Worm (Caenorhabditis elegans) whole organism, young adult: ENCODE measurements around the gene far-6.

Source experiments
- B0035.1 ChIP-seq: sonication (generic microtip); optimal IDR thresholded peaks from 2 replicates; lab custom pipeline; 2016; ENCODE audit warnings: missing genetic modification characterization, mild to moderate bottlenecking, missing compliant biosample characterization, missing genotype, missing genetic modification reagents
- B0336.3 ChIP-seq: fragments of 200-800 bp; sonication (Bioruptor generic); IDR thresholded peaks from 2 replicates; pipeline ENCODE4 v1.3.6; 2022; ENCODE audit warnings: missing genetic modification characterization, missing compliant biosample characterization
- C06A6.2 ChIP-seq: fragments of 200-800 bp; sonication (Bioruptor generic); conservative IDR thresholded peaks from 2 replicates; pipeline ENCODE4 v1.3.6; 2022; ENCODE audit warnings: missing genetic modification characterization, missing compliant biosample characterization
- D2030.7 ChIP-seq: fragments of 200-800 bp; sonication (Bioruptor generic); IDR thresholded peaks from 2 replicates; pipeline ENCODE4 v1.3.6; 2022; ENCODE audit warnings: missing genetic modification reagents, missing genetic modification characterization, missing compliant biosample characterization
- F22D6.2 ChIP-seq: sonication (generic microtip); optimal IDR thresholded peaks from 2 replicates; lab custom pipeline; 2016; ENCODE audit warnings: mild to moderate bottlenecking, missing genetic modification characterization, missing compliant biosample characterization
- F33H1.4 ChIP-seq: fragments of 200-800 bp; sonication (Bioruptor generic); IDR thresholded peaks from 2 replicates; pipeline ENCODE4 v1.3.6; 2022; ENCODE audit warnings: missing genetic modification reagents, missing genetic modification characterization, missing compliant biosample characterization
- F37B4.10 ChIP-seq: fragments of 200-800 bp; sonication (Bioruptor generic); IDR thresholded peaks from 2 replicates; pipeline ENCODE4 v1.3.6; 2022; ENCODE audit warnings: missing genetic modification characterization, missing compliant biosample characterization
- F39B2.1 ChIP-seq: fragments of 200-800 bp; sonication (Bioruptor generic); IDR thresholded peaks from 2 replicates; pipeline ENCODE4 v1.3.6; 2022; ENCODE audit warnings: missing genetic modification reagents, missing genetic modification characterization, missing compliant biosample characterization
- F57A8.1 ChIP-seq: fragments of 200-800 bp; sonication (Bioruptor generic); optimal IDR thresholded peaks from 2 replicates; lab custom pipeline; 2018; ENCODE audit warnings: mild to moderate bottlenecking, missing genetic modification characterization, moderate library complexity, missing compliant biosample characterization
- F57C9.4 ChIP-seq: sonication (generic microtip); optimal IDR thresholded peaks from 2 replicates; lab custom pipeline; 2017; ENCODE audit warnings: mild to moderate bottlenecking, missing genetic modification characterization, missing compliant biosample characterization
- K12H6.12 ChIP-seq: fragments of 200-800 bp; sonication (Bioruptor generic); optimal IDR thresholded peaks from 2 replicates; lab custom pipeline; 2018; ENCODE audit warnings: mild to moderate bottlenecking, missing genetic modification characterization, missing compliant biosample characterization
- Y53G8AR.9 ChIP-seq: fragments of 200-800 bp; sonication (Bioruptor generic); conservative IDR thresholded peaks from 2 replicates; pipeline ENCODE4 v1.3.6; 2022; ENCODE audit warnings: missing genetic modification reagents, missing genetic modification characterization, missing compliant biosample characterization
- Y67H2A.10 ChIP-seq: fragments of 200-800 bp; sonication (Bioruptor generic); conservative IDR thresholded peaks from 2 replicates; pipeline ENCODE4 v1.3.6; 2022; ENCODE audit warnings: missing genetic modification reagents, missing genetic modification characterization, missing compliant biosample characterization
- aptf-2 ChIP-seq: fragments of 200-800 bp; sonication (Bioruptor generic); conservative IDR thresholded peaks from 2 replicates; pipeline ENCODE4 v1.3.6; 2022; ENCODE audit warnings: missing genetic modification reagents, missing genetic modification characterization, missing compliant biosample characterization
- attf-3 ChIP-seq: fragments of 200-800 bp; sonication (Bioruptor generic); conservative IDR thresholded peaks from 2 replicates; pipeline ENCODE4 v1.3.6; 2022; ENCODE audit warnings: missing genetic modification reagents, missing genetic modification characterization, missing compliant biosample characterization
- attf-5 ChIP-seq: fragments of 200-800 bp; sonication (Bioruptor generic); optimal IDR thresholded peaks from 2 replicates; lab custom pipeline; 2018; ENCODE audit warnings: mild to moderate bottlenecking, missing genetic modification characterization, missing compliant biosample characterization
- attf-6 ChIP-seq: fragments of 200-800 bp; sonication (Bioruptor generic); IDR thresholded peaks from 2 replicates; pipeline ENCODE4 v1.3.6; 2022; ENCODE audit warnings: missing genetic modification reagents, missing genetic modification characterization, missing compliant biosample characterization
- bed-2 ChIP-seq: fragments of 200-800 bp; sonication (Bioruptor generic); IDR thresholded peaks from 2 replicates; pipeline ENCODE4 v1.3.6; 2022; ENCODE audit warnings: missing genetic modification reagents, missing genetic modification characterization, missing compliant biosample characterization
- ccch-3 ChIP-seq: fragments of 200-800 bp; sonication (Bioruptor generic); optimal IDR thresholded peaks from 2 replicates; lab custom pipeline; 2018; ENCODE audit warnings: mild to moderate bottlenecking, missing genetic modification characterization, missing compliant biosample characterization
- cebp-1 ChIP-seq, 2 experiments: fragments of 200-800 bp in 1 of 2; sonication (Bioruptor generic) in 1 of 2; sonication (generic microtip) in 1 of 2; IDR thresholded peaks in 1 of 2; optimal IDR thresholded peaks in 1 of 2; 2 replicates each; pipeline versions ENCODE4 v1.3.6 to Lab custom; 2017 to 2022; ENCODE audit warnings: missing compliant biosample characterization in 2 of 2, missing genetic modification characterization in 2 of 2, mild to moderate bottlenecking in 1 of 2, missing genetic modification reagents in 1 of 2, moderate library complexity in 1 of 2
- egrh-3 ChIP-seq: fragments of 200-800 bp; sonication (Bioruptor generic); IDR thresholded peaks from 2 replicates; pipeline ENCODE4 v1.3.6; 2022; ENCODE audit warnings: missing genetic modification reagents, missing genetic modification characterization, missing compliant biosample characterization
- ets-4 ChIP-seq: fragments of 200-800 bp; sonication (Bioruptor generic); optimal IDR thresholded peaks from 2 replicates; lab custom pipeline; 2018; ENCODE audit warnings: mild to moderate bottlenecking, missing genetic modification characterization, missing compliant biosample characterization
- hmg-20 ChIP-seq: fragments of 200-800 bp; sonication (Bioruptor generic); IDR thresholded peaks from 2 replicates; pipeline ENCODE4 v1.3.6; 2022; ENCODE audit warnings: missing genetic modification reagents, missing genetic modification characterization, missing compliant biosample characterization
- hsf-1 ChIP-seq: fragments of 200-800 bp; sonication (Bioruptor generic); IDR thresholded peaks from 2 replicates; pipeline ENCODE4 v1.3.6; 2022; ENCODE audit warnings: missing genetic modification reagents, missing genetic modification characterization, missing compliant biosample characterization
- lin-54 ChIP-seq: fragments of 200-800 bp; sonication (Bioruptor generic); optimal IDR thresholded peaks from 2 replicates; lab custom pipeline; 2018; ENCODE audit warnings: mild to moderate bottlenecking, missing genetic modification characterization, missing compliant biosample characterization
- madf-10 ChIP-seq: sonication (generic microtip); optimal IDR thresholded peaks from 2 replicates; lab custom pipeline; 2016; ENCODE audit warnings: mild to moderate bottlenecking, missing genetic modification characterization, missing compliant biosample characterization
- mcd-1 ChIP-seq: fragments of 200-800 bp; sonication (Bioruptor generic); IDR thresholded peaks from 2 replicates; pipeline ENCODE4 v1.3.6; 2022; ENCODE audit warnings: missing genetic modification reagents, missing genetic modification characterization, missing compliant biosample characterization
- mxl-1 ChIP-seq: sonication (generic microtip); optimal IDR thresholded peaks from 2 replicates; lab custom pipeline; 2016; ENCODE audit warnings: missing genetic modification characterization, missing compliant biosample characterization
- nfya-1 ChIP-seq: sonication (generic microtip); optimal IDR thresholded peaks from 2 replicates; lab custom pipeline; 2017; ENCODE audit warnings: antibody characterized with exemption, missing compliant biosample characterization, missing genetic modification characterization, borderline replicate concordance; ENCODE audit not compliant: insufficient read depth
- nhr-120 ChIP-seq: fragments of 200-800 bp; sonication (Bioruptor generic); IDR thresholded peaks from 2 replicates; pipeline ENCODE4 v1.3.6; 2022; ENCODE audit warnings: missing genetic modification characterization, missing compliant biosample characterization
- nhr-179 ChIP-seq: sonication (generic microtip); optimal IDR thresholded peaks from 2 replicates; lab custom pipeline; 2016; ENCODE audit warnings: mild to moderate bottlenecking, missing genetic modification characterization, missing compliant biosample characterization
- pha-4 ChIP-seq: fragments of 150-350 bp; sonication (generic microtip); optimal IDR thresholded peaks from 2 replicates; lab custom pipeline; 2014; ENCODE audit warnings: missing biosample characterization, missing genetic modification reagents, missing genetic modification characterization
- snpc-1.1 ChIP-seq: sonication (generic microtip); optimal IDR thresholded peaks from 2 replicates; lab custom pipeline; 2017; ENCODE audit warnings: missing genetic modification characterization, mild to moderate bottlenecking, missing compliant biosample characterization, antibody characterized with exemption, moderate library complexity, missing genotype, missing genetic modification reagents; ENCODE audit not compliant: insufficient read depth
- somi-1 ChIP-seq: fragments of 200-800 bp; sonication (Bioruptor generic); optimal IDR thresholded peaks from 2 replicates; lab custom pipeline; 2018; ENCODE audit warnings: mild to moderate bottlenecking, missing genetic modification characterization, missing compliant biosample characterization
- unc-62 ChIP-seq: fragments of 150-350 bp; optimal IDR thresholded peaks from 2 replicates; lab custom pipeline; 2014; ENCODE audit warnings: missing biosample characterization, missing genetic modification reagents, missing genetic modification characterization
- ztf-18 ChIP-seq: sonication (generic microtip); optimal IDR thresholded peaks from 2 replicates; lab custom pipeline; 2016; ENCODE audit warnings: missing genotype, mild to moderate bottlenecking, missing genetic modification characterization, missing compliant biosample characterization
- ztf-26 ChIP-seq: sonication (generic microtip); optimal IDR thresholded peaks from 2 replicates; lab custom pipeline; 2017; ENCODE audit warnings: missing genetic modification characterization, missing compliant biosample characterization
- ztf-28 ChIP-seq: fragments of 200-800 bp; sonication (Bioruptor generic); IDR thresholded peaks from 2 replicates; pipeline ENCODE4 v1.3.6; 2022; ENCODE audit warnings: missing genetic modification reagents, missing genetic modification characterization, missing compliant biosample characterization

Gene far-6

ce11 chrIV:13303442-13303841, 24.7 kb upstream of the far-6 start, which contains the start of gene Y67H2A.7:
TSS of gene Y67H2A.7 (plus strand) at chrIV:13303742.
- TF ChIP-seq F57C9.4 (tag; lab: Kevin White, UChicago), result no peak
- no peak for TF ChIP-seq egrh-3 (GFP tag; lab: Robert Waterston, UW)
- TF ChIP-seq F33H1.4 (GFP tag; lab: Robert Waterston, UW), result no peak
- TF ChIP-seq nfya-1 (tag; lab: Kevin White, UChicago), result no peak
- TF ChIP-seq attf-5 (GFP tag; lab: Kevin White, UChicago), result no peak
- no peak for TF ChIP-seq ztf-18 (tag; lab: Kevin White, UChicago)
- no peak for TF ChIP-seq ztf-28 (GFP tag; lab: Robert Waterston, UW)
- no peak for TF ChIP-seq snpc-1.1 (tag; lab: Kevin White, UChicago)
- TF ChIP-seq nhr-179, result no peak
- TF ChIP-seq somi-1 (GFP tag; lab: Kevin White, UChicago), result no peak
- no peak for TF ChIP-seq hmg-20 (GFP tag; lab: Robert Waterston, UW)
- no peak for TF ChIP-seq attf-6 (GFP tag; lab: Robert Waterston, UW)
- no peak for TF ChIP-seq mcd-1
- no peak for TF ChIP-seq ets-4 (GFP tag; lab: Kevin White, UChicago)

ce11 chrIV:13304786-13305185, 23.4 kb upstream of the far-6 start:
- TF ChIP-seq B0035.1 (tag; lab: Kevin White, UChicago), result no peak
- TF ChIP-seq lin-54, result no peak
- TF ChIP-seq aptf-2 (GFP tag; lab: Robert Waterston, UW), result no peak
- TF ChIP-seq Y67H2A.10 (GFP tag; lab: Robert Waterston, UW), result no peak
- no peak for TF ChIP-seq ccch-3 (GFP tag; lab: Kevin White, UChicago)
- no peak for TF ChIP-seq attf-3 (GFP tag; lab: Robert Waterston, UW)
- no peak for TF ChIP-seq pha-4
- TF ChIP-seq F57A8.1, result no peak
- TF ChIP-seq bed-2 (GFP tag; lab: Robert Waterston, UW), result no peak
- no peak for TF ChIP-seq mxl-1 (tag; lab: Kevin White, UChicago)
- TF ChIP-seq D2030.7 (GFP tag; lab: Robert Waterston, UW), result no peak
- no peak for TF ChIP-seq cebp-1 (GFP tag; IDR thresholded peaks at IDR 0.05; lab: Robert Waterston, UW)
- TF ChIP-seq cebp-1 (tag; optimal IDR thresholded peaks at IDR 0.05; lab: Kevin White, UChicago), result no peak
- TF ChIP-seq K12H6.12 (tag; lab: Kevin White, UChicago), result no peak
- TF ChIP-seq hsf-1 (GFP tag; lab: Robert Waterston, UW), result no peak
- TF ChIP-seq F37B4.10 (GFP tag; lab: Robert Waterston, UW), result no peak
- TF ChIP-seq F39B2.1 (GFP tag; lab: Robert Waterston, UW), result no peak
- no peak for TF ChIP-seq nhr-120 (GFP tag; lab: Robert Waterston, UW)
- no peak for TF ChIP-seq ztf-26 (tag; lab: Kevin White, UChicago)
- no peak for TF ChIP-seq Y53G8AR.9
- no peak for TF ChIP-seq B0336.3 (GFP tag; lab: Robert Waterston, UW)

- no peak for TF ChIP-seq unc-62 (GFP tag; lab: Kevin White, UChicago)
- TF ChIP-seq nfya-1 (tag; lab: Kevin White, UChicago), result no peak
- TF ChIP-seq madf-10 (tag; lab: Kevin White, UChicago), result no peak
- TF ChIP-seq ccch-3 (GFP tag; lab: Kevin White, UChicago), result no peak
- TF ChIP-seq C06A6.2 (GFP tag; lab: Robert Waterston, UW), result no peak
- TF ChIP-seq F22D6.2 (tag; lab: Kevin White, UChicago), result no peak
- no peak for TF ChIP-seq Y67H2A.10 (GFP tag; lab: Robert Waterston, UW)
- TF ChIP-seq, all 124 proteins: peak for 0
Measured at ce11 chrIV:13309636-13310035, 18.5 kb upstream of the far-6 start.
